Fruit fly (Drosophila melanogaster) whole organism, adult: ENCODE data around the gene Gs1.

Experiments
- CG11617 ChIP-seq: fragments of 200-800 bp; sonication (Bioruptor generic); optimal IDR thresholded peaks from 2 replicates; lab custom pipeline; 2017; ENCODE audit warnings: mild to moderate bottlenecking, missing biosample characterization, missing genetic modification reagents, missing genetic modification characterization
- CG12768 ChIP-seq: fragments of 200-800 bp; sonication (Bioruptor generic); optimal IDR thresholded peaks from 2 replicates; lab custom pipeline; 2017; ENCODE audit warnings: missing biosample characterization, missing genetic modification characterization, mild to moderate bottlenecking, moderate library complexity, missing genetic modification reagents
- CG14711 ChIP-seq: fragments of 200-800 bp; sonication (Bioruptor generic); optimal IDR thresholded peaks from 2 replicates; lab custom pipeline; 2018; ENCODE audit warnings: missing biosample characterization, mild to moderate bottlenecking, missing genetic modification characterization, moderate library complexity
- CG1620 ChIP-seq: fragments of 200-800 bp; sonication (Bioruptor generic); optimal IDR thresholded peaks from 2 replicates; lab custom pipeline; 2016; ENCODE audit warnings: missing biosample characterization, missing genetic modification characterization
- CG33017 ChIP-seq: fragments of 200-800 bp; sonication (Bioruptor generic); optimal IDR thresholded peaks from 2 replicates; lab custom pipeline; 2018; ENCODE audit warnings: missing biosample characterization, mild to moderate bottlenecking, missing genetic modification characterization, moderate library complexity
- CG5204 ChIP-seq: fragments of 200-800 bp; sonication (Bioruptor generic); optimal IDR thresholded peaks from 2 replicates; lab custom pipeline; 2016; ENCODE audit warnings: missing biosample characterization, missing genetic modification characterization
- CG7045 ChIP-seq: fragments of 200-800 bp; sonication (Bioruptor generic); optimal IDR thresholded peaks from 2 replicates; lab custom pipeline; 2017; ENCODE audit warnings: missing biosample characterization, mild to moderate bottlenecking, missing genetic modification characterization
- CG7101 ChIP-seq: fragments of 200-800 bp; sonication (Bioruptor generic); optimal IDR thresholded peaks from 2 replicates; lab custom pipeline; 2018; ENCODE audit warnings: missing biosample characterization, mild to moderate bottlenecking, missing genetic modification characterization, moderate library complexity
- Clk ChIP-seq: fragments of 200-800 bp; sonication (Bioruptor generic); optimal IDR thresholded peaks from 2 replicates; lab custom pipeline; 2017; ENCODE audit warnings: missing biosample characterization, missing genetic modification characterization
- Crg-1 ChIP-seq: fragments of 200-800 bp; sonication (Bioruptor generic); optimal IDR thresholded peaks from 2 replicates; lab custom pipeline; 2016; ENCODE audit warnings: missing biosample characterization, missing genetic modification characterization
- Hr96 ChIP-seq: fragments of 200-800 bp; sonication (Bioruptor generic); optimal IDR thresholded peaks from 2 replicates; lab custom pipeline; 2016; ENCODE audit warnings: missing biosample characterization, missing genetic modification characterization
- Mnt ChIP-seq: fragments of 200-800 bp; sonication (Bioruptor generic); optimal IDR thresholded peaks from 2 replicates; lab custom pipeline; 2016; ENCODE audit warnings: missing biosample characterization, mild to moderate bottlenecking, missing genetic modification characterization
- bab1 ChIP-seq: fragments of 200-800 bp; sonication (Bioruptor generic); optimal IDR thresholded peaks from 3 replicates; lab custom pipeline; 2019; ENCODE audit warnings: missing biosample characterization, mild to moderate bottlenecking, missing genetic modification characterization, moderate library complexity
- cic ChIP-seq: fragments of 200-800 bp; sonication (Bioruptor generic); optimal IDR thresholded peaks from 2 replicates; lab custom pipeline; 2017; ENCODE audit warnings: missing biosample characterization, mild to moderate bottlenecking, missing genetic modification characterization, moderate library complexity
- cnc ChIP-seq, 2 experiments: fragments of >200 bp; optimal IDR thresholded peaks; 2 replicates each; lab custom pipeline; 2017
- kay ChIP-seq: fragments of 200-800 bp; sonication (Bioruptor generic); peaks from one replicate; lab custom pipeline; 2016; ENCODE audit warnings: missing biosample characterization, missing genetic modification characterization, borderline replicate concordance
- ovo ChIP-seq: fragments of 200-800 bp; sonication (Bioruptor generic); optimal IDR thresholded peaks from 2 replicates; lab custom pipeline; 2016; ENCODE audit warnings: missing biosample characterization, missing genetic modification characterization
- pad ChIP-seq: fragments of 200-800 bp; sonication (Bioruptor generic); optimal IDR thresholded peaks from 3 replicates; lab custom pipeline; 2017; ENCODE audit warnings: missing biosample characterization, missing genetic modification characterization, mild to moderate bottlenecking, moderate library complexity, missing genetic modification reagents
- tj ChIP-seq: fragments of 200-800 bp; sonication (Bioruptor generic); optimal IDR thresholded peaks from 3 replicates; lab custom pipeline; 2017; ENCODE audit warnings: missing biosample characterization, mild to moderate bottlenecking, missing genetic modification characterization, moderate library complexity
- toe ChIP-seq: fragments of 200-800 bp; sonication (Bioruptor generic); optimal IDR thresholded peaks from 2 replicates; lab custom pipeline; 2016; ENCODE audit warnings: missing biosample characterization, missing genetic modification characterization

Gs1 gene

dm6 chr2L:89158-89557 lies 42.7 kb upstream of the Gs1 start:
- TF ChIP-seq CG11617 (GFP tag; lab: Kevin White, UChicago), result no peak
- TF ChIP-seq ovo (GFP tag; lab: Kevin White, UChicago), result no peak
- no peak for TF ChIP-seq toe (GFP tag; lab: Kevin White, UChicago)
- TF ChIP-seq CG7045 (GFP tag; lab: Kevin White, UChicago), result no peak
- no peak for TF ChIP-seq bab1

dm6 chr2L:90081-90480 lies 41.8 kb upstream of the Gs1 start:
- no peak for TF ChIP-seq CG7101 (tag; lab: Kevin White, UChicago)
- no peak for TF ChIP-seq CG7045 (GFP tag; lab: Kevin White, UChicago)
- TF ChIP-seq CG1620 (GFP tag; lab: Kevin White, UChicago), result no peak
- no peak for TF ChIP-seq pad (GFP tag; lab: Kevin White, UChicago)
- no peak for TF ChIP-seq bab1
- TF ChIP-seq Mnt (GFP tag; lab: Kevin White, UChicago), result no peak
- no peak for TF ChIP-seq CG14711 (tag; lab: Kevin White, UChicago)
- TF ChIP-seq Hr96 (GFP tag; lab: Kevin White, UChicago), result no peak
- no peak for TF ChIP-seq cic (GFP tag; lab: Kevin White, UChicago)
- TF ChIP-seq toe (GFP tag; lab: Kevin White, UChicago), result no peak
- TF ChIP-seq Clk (GFP tag; lab: Kevin White, UChicago), result no peak
- TF ChIP-seq ovo (GFP tag; lab: Kevin White, UChicago), result no peak
- TF ChIP-seq Crg-1 (GFP tag; lab: Kevin White, UChicago), result no peak
- TF ChIP-seq CG11617 (GFP tag; lab: Kevin White, UChicago), result no peak
- no peak for TF ChIP-seq cnc (optimal IDR thresholded peaks at IDR 0.05; lab: Kevin White, UChicago)
- no peak for TF ChIP-seq CG33017 (tag; lab: Kevin White, UChicago)
- no peak for TF ChIP-seq CG12768 (GFP tag; lab: Kevin White, UChicago)
- TF ChIP-seq CG5204 (GFP tag; lab: Kevin White, UChicago), result no peak
- no peak for TF ChIP-seq kay (GFP tag; lab: Kevin White, UChicago)
- no peak for TF ChIP-seq tj (GFP tag; lab: Kevin White, UChicago)

dm6 chr2L:91333-91732 lies 40.5 kb upstream of the Gs1 start:
- no peak for TF ChIP-seq CG12768 (GFP tag; lab: Kevin White, UChicago)
- TF ChIP-seq Mnt (GFP tag; lab: Kevin White, UChicago), result no peak

dm6 chr2L:91830-92229 lies 40.0 kb upstream of the Gs1 start:
- no peak for TF ChIP-seq CG14711 (tag; lab: Kevin White, UChicago)
- TF ChIP-seq Clk (GFP tag; lab: Kevin White, UChicago), result no peak
- no peak for TF ChIP-seq pad (GFP tag; lab: Kevin White, UChicago)
- TF ChIP-seq CG7045 (GFP tag; lab: Kevin White, UChicago), result no peak
- no peak for TF ChIP-seq kay (GFP tag; lab: Kevin White, UChicago)
- TF ChIP-seq cic (GFP tag; lab: Kevin White, UChicago), result no peak
- no peak for TF ChIP-seq Crg-1 (GFP tag; lab: Kevin White, UChicago)

dm6 chr2L:92993-93392 lies 38.9 kb upstream of the Gs1 start:
- TF ChIP-seq CG1620 (GFP tag; lab: Kevin White, UChicago), result peak; percentile 6
- TF ChIP-seq CG12768 (GFP tag; lab: Kevin White, UChicago), result no peak
- TF ChIP-seq toe (GFP tag; lab: Kevin White, UChicago), result peak; percentile 59
- TF ChIP-seq Mnt (GFP tag; lab: Kevin White, UChicago), result peak; percentile 58

dm6 chr2L:94096-94495 lies 37.8 kb upstream of the Gs1 start:
- no peak for TF ChIP-seq CG1620 (GFP tag; lab: Kevin White, UChicago)
- TF ChIP-seq CG11617 (GFP tag; lab: Kevin White, UChicago), result no peak
- TF ChIP-seq bab1, result no peak

dm6 chr2L:94639-95059 lies 37.2 kb upstream of the Gs1 start, which contains the start of gene Zir:
Gene Zir, plus strand, starts transcription at chr2L:94739.
- no peak for TF ChIP-seq ovo (GFP tag; lab: Kevin White, UChicago)
- TF ChIP-seq Hr96 (GFP tag; lab: Kevin White, UChicago), result no peak
- TF ChIP-seq Mnt (GFP tag; lab: Kevin White, UChicago), result peak; percentile 30
- TF ChIP-seq CG12768 (GFP tag; lab: Kevin White, UChicago), result no peak
- TF ChIP-seq CG7045 (GFP tag; lab: Kevin White, UChicago), result no peak
- TF ChIP-seq bab1, result peak; percentile 41
- no peak for TF ChIP-seq CG1620 (GFP tag; lab: Kevin White, UChicago)
- no peak for TF ChIP-seq Crg-1 (GFP tag; lab: Kevin White, UChicago)
- TF ChIP-seq kay (GFP tag; lab: Kevin White, UChicago), result peak; percentile 7
- TF ChIP-seq CG5204 (GFP tag; lab: Kevin White, UChicago), result no peak
- no peak for TF ChIP-seq tj (GFP tag; lab: Kevin White, UChicago)
- TF ChIP-seq toe (GFP tag; lab: Kevin White, UChicago), result no peak
- TF ChIP-seq CG11617 (GFP tag; lab: Kevin White, UChicago), result peak; percentile 3
- no peak for TF ChIP-seq Clk (GFP tag; lab: Kevin White, UChicago)
- peak; percentile 7 for TF ChIP-seq CG14711 (tag; lab: Kevin White, UChicago)
